Worm (Caenorhabditis elegans) whole organism, mixed stage, embryonic: ENCODE data around the gene lury-1.

Experiments
- M03D4.4 ChIP-seq: sonication (generic microtip); optimal IDR thresholded peaks from 2 replicates; lab custom pipeline; 2017; ENCODE audit warnings: mild to moderate bottlenecking, missing genetic modification characterization, missing compliant biosample characterization
- bed-3 ChIP-seq: fragments of 200-800 bp; sonication (Bioruptor generic); optimal IDR thresholded peaks from 3 replicates; lab custom pipeline; 2018; ENCODE audit warnings: mild to moderate bottlenecking, missing genetic modification characterization, moderate library complexity, missing compliant biosample characterization
- ceh-43 ChIP-seq: fragments of 200-800 bp; sonication (Bioruptor generic); optimal IDR thresholded peaks from 2 replicates; lab custom pipeline; 2018; ENCODE audit warnings: mild to moderate bottlenecking, missing genetic modification characterization, moderate library complexity, missing compliant biosample characterization
- flh-1 ChIP-seq: fragments of 200-800 bp; sonication (Bioruptor generic); optimal IDR thresholded peaks from 2 replicates; lab custom pipeline; 2018; ENCODE audit warnings: mild to moderate bottlenecking, missing genetic modification characterization, moderate library complexity, missing compliant biosample characterization
- mep-1 ChIP-seq: fragments of 150-350 bp; optimal IDR thresholded peaks from 2 replicates; lab custom pipeline; 2017; ENCODE audit warnings: missing biosample characterization, missing genetic modification reagents, missing genetic modification characterization, inconsistent platforms
- nhr-237 ChIP-seq: fragments of 150-350 bp; optimal IDR thresholded peaks from 2 replicates; lab custom pipeline; 2014; ENCODE audit warnings: missing biosample characterization, missing genetic modification characterization
- nhr-76 ChIP-seq: sonication (generic microtip); optimal IDR thresholded peaks from 2 replicates; lab custom pipeline; 2017; ENCODE audit warnings: missing biosample characterization, missing genetic modification characterization
- pha-4 ChIP-seq: fragments of 150-350 bp; optimal IDR thresholded peaks from 2 replicates; lab custom pipeline; 2018; ENCODE audit warnings: missing biosample characterization, missing genetic modification reagents, missing genetic modification characterization
- snpc-4 ChIP-seq: fragments of 150-350 bp; optimal IDR thresholded peaks from 2 replicates; lab custom pipeline; 2014; ENCODE audit warnings: missing biosample characterization, missing genetic modification characterization
- sptf-1 ChIP-seq: sonication (generic microtip); optimal IDR thresholded peaks from 2 replicates; lab custom pipeline; 2017; ENCODE audit warnings: mild to moderate bottlenecking, missing genetic modification characterization, moderate library complexity, missing compliant biosample characterization
- tbx-8 ChIP-seq: fragments of 200-800 bp; sonication (Bioruptor generic); optimal IDR thresholded peaks from 2 replicates; lab custom pipeline; 2018; ENCODE audit warnings: mild to moderate bottlenecking, missing genetic modification characterization, moderate library complexity, missing compliant biosample characterization
- unc-62 ChIP-seq: fragments of 150-350 bp; optimal IDR thresholded peaks from 2 replicates; lab custom pipeline; 2014; ENCODE audit warnings: missing biosample characterization, missing genetic modification reagents, missing genetic modification characterization
- zip-8 ChIP-seq: fragments of 150-350 bp; optimal IDR thresholded peaks from 2 replicates; lab custom pipeline; 2014; ENCODE audit warnings: missing biosample characterization, missing genetic modification characterization
- ztf-11 ChIP-seq: fragments of 150-350 bp; optimal IDR thresholded peaks from 2 replicates; lab custom pipeline; 2014; ENCODE audit warnings: missing biosample characterization, missing genetic modification characterization

- TF ChIP-seq unc-62 (no peak), tbx-8 (GFP tag; lab: Kevin White, UChicago) (no peak), nhr-76 (tag; lab: Kevin White, UChicago) (no peak), nhr-237 (tag; lab: Kevin White, UChicago) (no peak), pha-4 (tag; lab: Kevin White, UChicago) (no peak), zip-8 (tag; lab: Kevin White, UChicago) (no peak), ceh-43 (GFP tag; lab: Kevin White, UChicago) (no peak), snpc-4 (tag; lab: Kevin White, UChicago) (no peak), bed-3 (GFP tag; lab: Kevin White, UChicago) (no peak), ztf-11 (tag; lab: Kevin White, UChicago) (no peak), sptf-1 (tag; lab: Kevin White, UChicago) (no peak), mep-1 (tag; lab: Kevin White, UChicago) (no peak), M03D4.4 (tag; lab: Kevin White, UChicago) (no peak), flh-1 (GFP tag; lab: Kevin White, UChicago) (no peak)
Measured at ce11 chrIII:12205271-12205670, 19.1 kb downstream of the lury-1 start.
